Fruit fly (Drosophila melanogaster): Measurements from ENCODE around the gene CG31415.

CG31415 gene

dm6 chr3R:9793018-9793417 is 49.7 kb downstream of the CG31415 start, which contains the start of gene CG8516 (continued):
- TF ChIP-seq CG3726 (GFP tag; IDR thresholded peaks at IDR 0.05) = no peak
- TF ChIP-seq Bgb (GFP tag; IDR thresholded peaks at IDR 0.05; ENCODE audit: partially characterized antibody) = no peak
- TF ChIP-seq CG34422 (GFP tag; IDR thresholded peaks at IDR 0.05) = peak; percentile 49; the same call in 1 of the 3 replicates
- TF ChIP-seq CG9215 (GFP tag; IDR thresholded peaks at IDR 0.05) = no peak
- no peak for TF ChIP-seq btn (GFP tag; optimal IDR thresholded peaks at IDR 0.05)
- TF ChIP-seq CG13624 (GFP tag; optimal IDR thresholded peaks at IDR 0.05) = no peak
- no peak for TF ChIP-seq NC2β (GFP tag; optimal IDR thresholded peaks at IDR 0.05)
- no peak for TF ChIP-seq D19A (tag; optimal IDR thresholded peaks at IDR 0.05)
- no peak for TF ChIP-seq CG7839 (tag; optimal IDR thresholded peaks at IDR 0.05)
- TF ChIP-seq trem (tag; optimal IDR thresholded peaks at IDR 0.05) = peak; percentile 60
- TF ChIP-seq CG8089 (GFP tag; optimal IDR thresholded peaks at IDR 0.05) = no peak
- TF ChIP-seq cg (GFP tag; optimal IDR thresholded peaks at IDR 0.05) = no peak
- no peak for TF ChIP-seq grn (GFP tag; optimal IDR thresholded peaks at IDR 0.05)
- TF ChIP-seq dan (GFP tag; IDR thresholded peaks at IDR 0.05) = no peak
- no peak for TF ChIP-seq Gsc (GFP tag; IDR thresholded peaks at IDR 0.05)
- TF ChIP-seq CG18476 (GFP tag; optimal IDR thresholded peaks at IDR 0.05) = no peak
- TF ChIP-seq Myb (GFP tag; optimal IDR thresholded peaks at IDR 0.05) = peak; percentile 95
- no peak for TF ChIP-seq CG16813 (GFP tag; IDR thresholded peaks at IDR 0.05; ENCODE audit: partially characterized antibody)
- no peak for TF ChIP-seq tap (tag; optimal IDR thresholded peaks at IDR 0.05)
- no peak for TF ChIP-seq dm (GFP tag; optimal IDR thresholded peaks at IDR 0.05)
- no peak for TF ChIP-seq CG34224 (GFP tag; IDR thresholded peaks at IDR 0.05; ENCODE audit: partially characterized antibody)
- no peak for TF ChIP-seq Chrac-16 (GFP tag; optimal IDR thresholded peaks at IDR 0.05)
- TF ChIP-seq E2f1 (GFP tag; IDR thresholded peaks at IDR 0.05) = no peak
- no peak for TF ChIP-seq CG2199 (GFP tag; IDR thresholded peaks at IDR 0.05)
- TF ChIP-seq CG10209 (GFP tag; optimal IDR thresholded peaks at IDR 0.05) = no peak
- TF ChIP-seq Mad (GFP tag; optimal IDR thresholded peaks at IDR 0.05) = no peak
- no peak for TF ChIP-seq yki (optimal IDR thresholded peaks at IDR 0.05)
- no peak for TF ChIP-seq pfk (GFP tag; optimal IDR thresholded peaks at IDR 0.05)
- no peak for TF ChIP-seq eyg (GFP tag; optimal IDR thresholded peaks at IDR 0.05)
- TF ChIP-seq bigmax (GFP tag; optimal IDR thresholded peaks at IDR 0.05) = peak; percentile 38
- TF ChIP-seq sima (GFP tag; optimal IDR thresholded peaks at IDR 0.05) = no peak
- peak; percentile 80 for TF ChIP-seq Sry-β (GFP tag; optimal IDR thresholded peaks at IDR 0.05)
- no peak for TF ChIP-seq CG7987 (GFP tag; optimal IDR thresholded peaks at IDR 0.05)
- no peak for TF ChIP-seq BtbVII (GFP tag; optimal IDR thresholded peaks at IDR 0.05)
- no peak for TF ChIP-seq schlank (tag; optimal IDR thresholded peaks at IDR 0.05)
- TF ChIP-seq CG7928 (GFP tag; optimal IDR thresholded peaks at IDR 0.05) = no peak
- TF ChIP-seq ken (GFP tag; IDR thresholded peaks at IDR 0.05) = no peak
- no peak for TF ChIP-seq CG12071 (GFP tag; optimal IDR thresholded peaks at IDR 0.05)
- TF ChIP-seq CG34376 (GFP tag; optimal IDR thresholded peaks at IDR 0.05) = peak; percentile 12
- no peak for TF ChIP-seq CG18011 (GFP tag; optimal IDR thresholded peaks at IDR 0.05)
- no peak for TF ChIP-seq CG12942 (GFP tag; optimal IDR thresholded peaks at IDR 0.05)
- TF ChIP-seq BEAF-32 (GFP tag; optimal IDR thresholded peaks at IDR 0.05) = peak; percentile 41
- TF ChIP-seq shn (GFP tag; optimal IDR thresholded peaks at IDR 0.05) = no peak
- no peak for TF ChIP-seq ab (GFP tag; optimal IDR thresholded peaks at IDR 0.05)
- TF ChIP-seq CG1603 (tag; optimal IDR thresholded peaks at IDR 0.05) = no peak
- TF ChIP-seq stc (GFP tag; IDR thresholded peaks at IDR 0.05) = no peak
- TF ChIP-seq CG12769 (tag; optimal IDR thresholded peaks at IDR 0.05) = no peak
- TF ChIP-seq kni (GFP tag; optimal IDR thresholded peaks at IDR 0.05) = no peak
- no peak for TF ChIP-seq Atf6 (GFP tag; IDR thresholded peaks at IDR 0.05)
- no peak for TF ChIP-seq Awh (GFP tag; IDR thresholded peaks at IDR 0.05)
- no peak for TF ChIP-seq CG14050 (GFP tag; IDR thresholded peaks at IDR 0.05)
- TF ChIP-seq CG3407 (GFP tag; optimal IDR thresholded peaks at IDR 0.05) = no peak
- no peak for TF ChIP-seq peb (GFP tag; IDR thresholded peaks at IDR 0.05)
